Worm (Caenorhabditis elegans): ENCODE measurements around the gene pph-4.2.

pph-4.2 gene

ce11 chrIII:12327528-12327997 is 49.5 kb downstream of the pph-4.2 start, which contains the start of the genes zip-12 and Y75B8A.63:
TSS of gene zip-12 (plus strand) at chrIII:12327914.
TSS of gene Y75B8A.63 (plus strand) at chrIII:12327947.
- TF ChIP-seq lin-38 (GFP tag; IDR thresholded peaks at IDR 0.05) (peak; percentile 20; the same call in 1 of the 2 replicates), nhr-28 (tag; optimal IDR thresholded peaks at IDR 0.05) (peak; percentile 85), nhr-6 (tag; optimal IDR thresholded peaks at IDR 0.05) (no peak), gei-8 (GFP tag; optimal IDR thresholded peaks at IDR 0.05) (peak; percentile 18), nhr-25 (tag; optimal IDR thresholded peaks at IDR 0.05; ENCODE audit: borderline replicate concordance, insufficient read depth) (no peak), nhr-48 (tag; optimal IDR thresholded peaks at IDR 0.05) (no peak), dve-1 (tag; optimal IDR thresholded peaks at IDR 0.05; ENCODE audit: insufficient read depth) (peak; percentile 70), Y48G9A.11 (GFP tag; IDR thresholded peaks at IDR 0.05) (no peak), daf-16 (GFP tag; optimal IDR thresholded peaks at IDR 0.05) (no peak), daf-16 (tag; optimal IDR thresholded peaks at IDR 0.05) (peak; percentile 49), ceh-20 (GFP tag; IDR thresholded peaks at IDR 0.05) (no peak), lin-39 (tag; optimal IDR thresholded peaks at IDR 0.05) (no peak), lin-1 (GFP tag; IDR thresholded peaks at IDR 0.05) (no peak; the same call in 1 of the 2 replicates), ces-1 (GFP tag; optimal IDR thresholded peaks at IDR 0.05) (no peak), zip-11 (GFP tag; IDR thresholded peaks at IDR 0.05) (no peak), hlh-11 (tag; optimal IDR thresholded peaks at IDR 0.05) (peak; percentile 90), mes-2 (tag; optimal IDR thresholded peaks at IDR 0.05; ENCODE audit: poor library complexity, severe bottlenecking) (peak; percentile 4), F37D6.2 (tag; optimal IDR thresholded peaks at IDR 0.05) (no peak), mep-1 (tag; optimal IDR thresholded peaks at IDR 0.05) (peak; percentile 47), Y105C5A.15 (GFP tag; IDR thresholded peaks at IDR 0.05) (no peak), pqm-1 (tag; optimal IDR thresholded peaks at IDR 0.05) (peak; percentile 52), dmd-6 (GFP tag; IDR thresholded peaks at IDR 0.05) (peak; percentile 55), set-16 (GFP tag; IDR thresholded peaks at IDR 0.05) (peak; percentile 54), hlh-30 (tag; optimal IDR thresholded peaks at IDR 0.05; ENCODE audit: insufficient read depth) (peak; percentile 80), nhr-237 (tag; optimal IDR thresholded peaks at IDR 0.05) (no peak), ceh-82 (tag; optimal IDR thresholded peaks at IDR 0.05) (no peak), snpc-4 (tag; optimal IDR thresholded peaks at IDR 0.05) (no peak), hmg-1.1 (GFP tag; IDR thresholded peaks at IDR 0.05) (no peak), lsy-2 (tag; optimal IDR thresholded peaks at IDR 0.05) (peak in 1 of 2 experiments; percentile 36), F26F4.8 (GFP tag; conservative IDR thresholded peaks at IDR 0.05) (no peak), pha-4 (GFP tag; IDR thresholded peaks at IDR 0.05) (0 out of 2 replicates have a peak, but pooled peaks have one; percentile 31), pha-4 (tag; optimal IDR thresholded peaks at IDR 0.05) (no peak), mxl-3 (GFP tag; optimal IDR thresholded peaks at IDR 0.05) (peak; percentile 28)

- TF ChIP-seq ztf-7 (tag; optimal IDR thresholded peaks at IDR 0.05) (peak; percentile 47), nhr-11 (tag; optimal IDR thresholded peaks at IDR 0.05) (no peak), nhr-77 (tag; optimal IDR thresholded peaks at IDR 0.05) (peak; percentile 26), zfp-2 (tag; optimal IDR thresholded peaks at IDR 0.05) (no peak), F10B5.3 (tag; optimal IDR thresholded peaks at IDR 0.05) (no peak), mxl-2 (GFP tag; conservative IDR thresholded peaks at IDR 0.05) (no peak), hlh-30 (tag; optimal IDR thresholded peaks at IDR 0.05; ENCODE audit: insufficient read depth) (peak; percentile 61), saeg-2 (GFP tag; IDR thresholded peaks at IDR 0.05) (no peak), pqm-1 (tag; optimal IDR thresholded peaks at IDR 0.05) (peak; percentile 81), nhr-48 (tag; optimal IDR thresholded peaks at IDR 0.05) (peak; percentile 42), php-3 (GFP tag; IDR thresholded peaks at IDR 0.05) (peak; percentile 83), hlh-11 (tag; optimal IDR thresholded peaks at IDR 0.05) (peak; percentile 89), mes-2 (tag; optimal IDR thresholded peaks at IDR 0.05; ENCODE audit: poor library complexity, severe bottlenecking) (peak; percentile 45), tra-1 (GFP tag; IDR thresholded peaks at IDR 0.05) (0 out of 2 replicates have a peak, but pooled peaks have one; percentile 31), zfp-3 (GFP tag; conservative IDR thresholded peaks at IDR 0.05) (no peak), nhr-6 (tag; optimal IDR thresholded peaks at IDR 0.05) (peak; percentile 58), mxl-3 (GFP tag; optimal IDR thresholded peaks at IDR 0.05) (peak; percentile 40), dve-1 (tag; optimal IDR thresholded peaks at IDR 0.05; ENCODE audit: insufficient read depth) (peak; percentile 96), pha-4 (GFP tag; IDR thresholded peaks at IDR 0.05) (0 out of 2 replicates have a peak, but pooled peaks have one; percentile 23), pha-4 (tag; optimal IDR thresholded peaks at IDR 0.05) (no peak), nhr-102 (tag; optimal IDR thresholded peaks at IDR 0.05) (peak; percentile 45), dmd-6 (GFP tag; IDR thresholded peaks at IDR 0.05) (peak; percentile 85), nhr-42 (GFP tag; IDR thresholded peaks at IDR 0.05) (no peak), mep-1 (tag; optimal IDR thresholded peaks at IDR 0.05) (peak; percentile 63), unc-62 (GFP tag; optimal IDR thresholded peaks at IDR 0.05 in 1 of 2) (no peak), unc-62 (tag; optimal IDR thresholded peaks at IDR 0.05) (no peak), aha-1 (tag) (peak; percentile 87), dpl-1 (GFP tag; optimal IDR thresholded peaks at IDR 0.05) (peak; percentile 32)
These were observed 51.8 kb downstream of the pph-4.2 start for ce11 chrIII:12325284-12325683.

Measured in whole organism, L4 larva.